1 fruit fly cellular context compared by ENCODE assay signal in genomic region chr3L:13236646-13237045, dm6.
A peak's percentile ranks its signal among the peaks of the same experiment; 100 is the strongest.
TF ChIP-seq lines count a peak whose summit lies in the region.

No protein-coding gene starts in this region.

TF ChIP-seq in whole organism, embryonic, 481 proteins besides CTCF, POLR2A, EP300 and RAD21 (continued from another document):
- TF ChIP-seq CG2116 (GFP tag; optimal IDR thresholded peaks at IDR 0.05; lab: Kevin White, UChicago) = no peak
- TF ChIP-seq CG3838 (GFP tag; optimal IDR thresholded peaks at IDR 0.05; lab: Kevin White, UChicago) = no peak
- TF ChIP-seq Taf1 (GFP tag; IDR thresholded peaks at IDR 0.05; lab: Robert Waterston, UW) = no peak
- peak; percentile 28; the same call in 1 of the 2 replicates for TF ChIP-seq CG14441 (GFP tag; IDR thresholded peaks at IDR 0.05; lab: Robert Waterston, UW)
- peak; percentile 29 for TF ChIP-seq bab2 (GFP tag; optimal IDR thresholded peaks at IDR 0.05; lab: Kevin White, UChicago)
- no peak for TF ChIP-seq CG33557 (GFP tag; optimal IDR thresholded peaks at IDR 0.05; lab: Kevin White, UChicago)
- no peak for TF ChIP-seq CG8765 (GFP tag; IDR thresholded peaks at IDR 0.05; lab: Robert Waterston, UW)
- TF ChIP-seq lmd (GFP tag; IDR thresholded peaks at IDR 0.05; lab: Robert Waterston, UW) = no peak
- TF ChIP-seq Ptx1 (GFP tag; IDR thresholded peaks at IDR 0.05; lab: Robert Waterston, UW) = no peak
- 0 out of 3 replicates have a peak, but pooled peaks have one; percentile 16 for TF ChIP-seq ase (GFP tag; IDR thresholded peaks at IDR 0.05; lab: Robert Waterston, UW)
- TF ChIP-seq az2 (GFP tag; optimal IDR thresholded peaks at IDR 0.05; lab: Kevin White, UChicago) = no peak
- no peak for TF ChIP-seq Xbp1 (GFP tag; optimal IDR thresholded peaks at IDR 0.05; lab: Kevin White, UChicago)
- TF ChIP-seq Fer2 (tag; optimal IDR thresholded peaks at IDR 0.05; lab: Kevin White, UChicago) = no peak
- TF ChIP-seq HLH54F (GFP tag; optimal IDR thresholded peaks at IDR 0.05; lab: Kevin White, UChicago) = no peak
- TF ChIP-seq YL-1 (GFP tag; optimal IDR thresholded peaks at IDR 0.05; lab: Kevin White, UChicago) = no peak
- peak; percentile 37 for TF ChIP-seq CG12659 (GFP tag; optimal IDR thresholded peaks at IDR 0.05; lab: Kevin White, UChicago)
- peak; percentile 61 for TF ChIP-seq CG15011 (GFP tag; optimal IDR thresholded peaks at IDR 0.05; lab: Kevin White, UChicago)
- no peak for TF ChIP-seq CG4617 (GFP tag; optimal IDR thresholded peaks at IDR 0.05; lab: Kevin White, UChicago; ENCODE audit: borderline replicate concordance)
- TF ChIP-seq tll (GFP tag; optimal IDR thresholded peaks at IDR 0.05; lab: Kevin White, UChicago) = no peak
- no peak for TF ChIP-seq CG6689 (GFP tag; IDR thresholded peaks at IDR 0.05; lab: Robert Waterston, UW)
- TF ChIP-seq D19A (tag; optimal IDR thresholded peaks at IDR 0.05; lab: Kevin White, UChicago) = no peak
- 0 out of 2 replicates have a peak, but pooled peaks have one; percentile 3 for TF ChIP-seq CG16779 (GFP tag; IDR thresholded peaks at IDR 0.05; lab: Robert Waterston, UW)
- TF ChIP-seq Side (GFP tag; optimal IDR thresholded peaks at IDR 0.05; lab: Kevin White, UChicago) = no peak
- no peak for TF ChIP-seq HmgD (GFP tag; optimal IDR thresholded peaks at IDR 0.05; lab: Kevin White, UChicago)
- no peak for TF ChIP-seq gsb-n (tag; optimal IDR thresholded peaks at IDR 0.05; lab: Kevin White, UChicago)
- TF ChIP-seq CG43689 (GFP tag; IDR thresholded peaks at IDR 0.05; lab: Robert Waterston, UW) = no peak
- TF ChIP-seq mam (GFP tag; optimal IDR thresholded peaks at IDR 0.05; lab: Kevin White, UChicago) = no peak
- TF ChIP-seq Ets65A (GFP tag; lab: Kevin White, UChicago) = peak; percentile 69
- peak; percentile 38 for TF ChIP-seq Jarid2 (GFP tag; optimal IDR thresholded peaks at IDR 0.05; lab: Kevin White, UChicago)
- peak; percentile 22 for TF ChIP-seq CG31365 (tag; optimal IDR thresholded peaks at IDR 0.05; lab: Kevin White, UChicago)
- peak; percentile 50 for TF ChIP-seq CG1233 (GFP tag; optimal IDR thresholded peaks at IDR 0.05; lab: Kevin White, UChicago)
- no peak for TF ChIP-seq unc-4 (GFP tag; IDR thresholded peaks at IDR 0.05; lab: Robert Waterston, UW; ENCODE audit: partially characterized antibody)
- no peak for TF ChIP-seq pita (GFP tag; optimal IDR thresholded peaks at IDR 0.05; lab: Kevin White, UChicago)
- no peak for TF ChIP-seq Tbp (GFP tag; optimal IDR thresholded peaks at IDR 0.05; lab: Kevin White, UChicago)
- no peak for TF ChIP-seq CG8281 (tag; optimal IDR thresholded peaks at IDR 0.05; lab: Kevin White, UChicago)
- TF ChIP-seq Ssrp (tag; optimal IDR thresholded peaks at IDR 0.05; lab: Kevin White, UChicago) = no peak
- peak; percentile 59; the same call in 1 of the 2 replicates for TF ChIP-seq CG32532 (GFP tag; IDR thresholded peaks at IDR 0.05; lab: Robert Waterston, UW)
- no peak for TF ChIP-seq HLHmδ (GFP tag; optimal IDR thresholded peaks at IDR 0.05; lab: Kevin White, UChicago)
- TF ChIP-seq CG15696 (tag; optimal IDR thresholded peaks at IDR 0.05; lab: Kevin White, UChicago) = no peak
- no peak for TF ChIP-seq CG15073 (GFP tag; optimal IDR thresholded peaks at IDR 0.05; lab: Kevin White, UChicago)
- TF ChIP-seq zfh1 (GFP tag; IDR thresholded peaks at IDR 0.05; lab: Robert Waterston, UW) = 0 out of 3 replicates have a peak, but pooled peaks have one; percentile 14
- TF ChIP-seq jing (GFP tag; optimal IDR thresholded peaks at IDR 0.05; lab: Kevin White, UChicago) = no peak
- no peak for TF ChIP-seq CG11398 (GFP tag; optimal IDR thresholded peaks at IDR 0.05; lab: Kevin White, UChicago)
- peak; percentile 23 for TF ChIP-seq sug (tag; optimal IDR thresholded peaks at IDR 0.05; lab: Kevin White, UChicago)
- no peak for TF ChIP-seq lola (GFP tag; optimal IDR thresholded peaks at IDR 0.05; lab: Kevin White, UChicago)
- no peak for TF ChIP-seq Deaf1 (tag; optimal IDR thresholded peaks at IDR 0.05; lab: Kevin White, UChicago)
- TF ChIP-seq Usf (GFP tag; optimal IDR thresholded peaks at IDR 0.05; lab: Kevin White, UChicago) = no peak
- TF ChIP-seq fd102C (GFP tag; optimal IDR thresholded peaks at IDR 0.05; lab: Kevin White, UChicago) = no peak
- TF ChIP-seq prd (optimal IDR thresholded peaks at IDR 0.05; lab: Kevin White, UChicago) = no peak
- TF ChIP-seq prd (GFP tag; IDR thresholded peaks at IDR 0.05; lab: Robert Waterston, UW) = no peak
- TF ChIP-seq row (GFP tag; IDR thresholded peaks at IDR 0.05; lab: Robert Waterston, UW) = no peak
- peak in 1 of 2 experiments; percentile 10 for TF ChIP-seq Eip74EF (GFP tag; optimal IDR thresholded peaks at IDR 0.05; lab: Kevin White, UChicago)
- TF ChIP-seq Elba2 (GFP tag; optimal IDR thresholded peaks at IDR 0.05; lab: Kevin White, UChicago) = no peak
- no peak for TF ChIP-seq CG7745 (tag; optimal IDR thresholded peaks at IDR 0.05; lab: Kevin White, UChicago)
- no peak for TF ChIP-seq CG10366 (GFP tag; IDR thresholded peaks at IDR 0.05; lab: Robert Waterston, UW)
- no peak for TF ChIP-seq tup (GFP tag; optimal IDR thresholded peaks at IDR 0.05; lab: Kevin White, UChicago)
- TF ChIP-seq pfk (GFP tag; optimal IDR thresholded peaks at IDR 0.05; lab: Kevin White, UChicago) = no peak
- TF ChIP-seq CG11723 (GFP tag; optimal IDR thresholded peaks at IDR 0.05; lab: Kevin White, UChicago) = peak; percentile 39
- no peak for TF ChIP-seq twi (tag; optimal IDR thresholded peaks at IDR 0.05; lab: Kevin White, UChicago)
- 0 out of 2 replicates have a peak, but pooled peaks have one; percentile 21 for TF ChIP-seq Poxn (GFP tag; IDR thresholded peaks at IDR 0.05; lab: Robert Waterston, UW)
- peak; percentile 36; the same call in 1 of the 2 replicates for TF ChIP-seq CG17328 (GFP tag; IDR thresholded peaks at IDR 0.05; lab: Robert Waterston, UW)
- no peak for TF ChIP-seq cad (GFP tag; optimal IDR thresholded peaks at IDR 0.05; lab: Kevin White, UChicago)
- TF ChIP-seq Opbp (GFP tag; IDR thresholded peaks at IDR 0.05; lab: Robert Waterston, UW; ENCODE audit: partially characterized antibody) = no peak
- no peak for TF ChIP-seq Doc3 (GFP tag; IDR thresholded peaks at IDR 0.05; lab: Robert Waterston, UW; ENCODE audit: partially characterized antibody)
- no peak for TF ChIP-seq trem (tag; optimal IDR thresholded peaks at IDR 0.05; lab: Kevin White, UChicago)
- TF ChIP-seq tap (tag; optimal IDR thresholded peaks at IDR 0.05; lab: Kevin White, UChicago) = no peak
- peak; percentile 54 for TF ChIP-seq CG12071 (GFP tag; optimal IDR thresholded peaks at IDR 0.05; lab: Kevin White, UChicago)
- TF ChIP-seq PHDP (tag; optimal IDR thresholded peaks at IDR 0.05; lab: Kevin White, UChicago) = peak; percentile 48
- peak; percentile 71; the same call in 2 of the 3 replicates for TF ChIP-seq ci (GFP tag; IDR thresholded peaks at IDR 0.05; lab: Robert Waterston, UW)
- no peak for TF ChIP-seq tgo (GFP tag; IDR thresholded peaks at IDR 0.05; lab: Robert Waterston, UW)
- TF ChIP-seq CG3281 (GFP tag; optimal IDR thresholded peaks at IDR 0.05; lab: Kevin White, UChicago) = peak; percentile 64
- TF ChIP-seq chif (GFP tag; optimal IDR thresholded peaks at IDR 0.05; lab: Kevin White, UChicago) = no peak
- TF ChIP-seq CG11085 (GFP tag; IDR thresholded peaks at IDR 0.05; lab: Robert Waterston, UW) = 0 out of 2 replicates have a peak, but pooled peaks have one; percentile 25
- TF ChIP-seq ab (GFP tag; optimal IDR thresholded peaks at IDR 0.05; lab: Kevin White, UChicago) = no peak
- no peak for TF ChIP-seq Sin3A (optimal IDR thresholded peaks at IDR 0.05; lab: Kevin White, UChicago)
- no peak for TF ChIP-seq mld (GFP tag; IDR thresholded peaks at IDR 0.05; lab: Robert Waterston, UW; ENCODE audit: partially characterized antibody)
- no peak for TF ChIP-seq E2f1 (GFP tag; IDR thresholded peaks at IDR 0.05; lab: Robert Waterston, UW)
- no peak for TF ChIP-seq kni (GFP tag; optimal IDR thresholded peaks at IDR 0.05; lab: Kevin White, UChicago)
- no peak for TF ChIP-seq CG6683 (GFP tag; optimal IDR thresholded peaks at IDR 0.05; lab: Kevin White, UChicago)
- TF ChIP-seq Dip2 (GFP tag; IDR thresholded peaks at IDR 0.05; lab: Robert Waterston, UW) = no peak
- TF ChIP-seq CG15479 (GFP tag; optimal IDR thresholded peaks at IDR 0.05; lab: Kevin White, UChicago) = no peak
- TF ChIP-seq wor (GFP tag; IDR thresholded peaks at IDR 0.05; lab: Robert Waterston, UW) = no peak
- 0 out of 3 replicates have a peak, but pooled peaks have one; percentile 13 for TF ChIP-seq CG14050 (GFP tag; IDR thresholded peaks at IDR 0.05; lab: Robert Waterston, UW)
- no peak for TF ChIP-seq cg (GFP tag; optimal IDR thresholded peaks at IDR 0.05; lab: Kevin White, UChicago)
- no peak for TF ChIP-seq CG8290 (GFP tag; optimal IDR thresholded peaks at IDR 0.05; lab: Kevin White, UChicago)
- peak in 1 of 2 experiments; percentile 87 for TF ChIP-seq CG8290 (tag; optimal IDR thresholded peaks at IDR 0.05; lab: Kevin White, UChicago)
- peak; percentile 3 for TF ChIP-seq ewg (GFP tag; optimal IDR thresholded peaks at IDR 0.05; lab: Kevin White, UChicago)
- peak; percentile 64 for TF ChIP-seq CG18599 (GFP tag; optimal IDR thresholded peaks at IDR 0.05; lab: Kevin White, UChicago)
- TF ChIP-seq Dll (GFP tag; IDR thresholded peaks at IDR 0.05; lab: Robert Waterston, UW; ENCODE audit: partially characterized antibody) = no peak
- TF ChIP-seq CG12769 (tag; optimal IDR thresholded peaks at IDR 0.05; lab: Kevin White, UChicago) = peak; percentile 74
- no peak for TF ChIP-seq pnt (GFP tag; optimal IDR thresholded peaks at IDR 0.05; lab: Kevin White, UChicago)
- TF ChIP-seq CG1024 (GFP tag; IDR thresholded peaks at IDR 0.05; lab: Robert Waterston, UW) = peak; percentile 51; the same call in 1 of the 2 replicates
- 0 out of 2 replicates have a peak, but pooled peaks have one; percentile 7 for TF ChIP-seq CG17612 (GFP tag; IDR thresholded peaks at IDR 0.05; lab: Robert Waterston, UW)
- TF ChIP-seq Dbx (GFP tag; IDR thresholded peaks at IDR 0.05; lab: Robert Waterston, UW) = peak; percentile 29; the same call in 1 of the 3 replicates
- TF ChIP-seq CG31224 (GFP tag; IDR thresholded peaks at IDR 0.05; lab: Robert Waterston, UW) = no peak
